Worm (Caenorhabditis elegans) whole organism, L3 larva: Measurements from ENCODE around the gene nduv-2.

Experiments used
- ZK546.5 ChIP-seq: sonication (generic microtip); optimal IDR thresholded peaks from 2 replicates; lab custom pipeline; 2017; ENCODE audit warnings: missing biosample characterization, missing genetic modification characterization
- ceh-9 ChIP-seq: sonication (generic microtip); optimal IDR thresholded peaks from 2 replicates; lab custom pipeline; 2018; ENCODE audit warnings: missing biosample characterization, missing genetic modification characterization
- egl-27 ChIP-seq: sonication (generic microtip); optimal IDR thresholded peaks from 4 replicates; lab custom pipeline; 2017; ENCODE audit warnings: missing biosample characterization, missing genetic modification reagents, missing genetic modification characterization
- egl-5 ChIP-seq: fragments of 150-350 bp; optimal IDR thresholded peaks from 2 replicates; lab custom pipeline; 2017; ENCODE audit warnings: missing biosample characterization, missing genetic modification reagents, missing genetic modification characterization, inconsistent platforms
- elt-3 ChIP-seq, 3 experiments: fragments of 150-350 bp in 1 of 3; sonication (generic microtip) in 2 of 3; optimal IDR thresholded peaks; 2 replicates in 2 of 3; 4 replicates in 1 of 3; lab custom pipeline; 2014 to 2017; ENCODE audit warnings: missing biosample characterization in 3 of 3, missing genetic modification characterization in 3 of 3
- fkh-10 ChIP-seq: sonication (generic microtip); optimal IDR thresholded peaks from 2 replicates; lab custom pipeline; 2017; ENCODE audit warnings: missing biosample characterization, missing genetic modification reagents, missing genetic modification characterization
- fos-1 ChIP-seq: fragments of 150-350 bp; optimal IDR thresholded peaks from 2 replicates; lab custom pipeline; 2014; ENCODE audit warnings: missing biosample characterization, missing genetic modification characterization
- nfya-1 ChIP-seq: sonication (generic microtip); optimal IDR thresholded peaks from 2 replicates; lab custom pipeline; 2017; ENCODE audit warnings: missing genetic modification characterization, mild to moderate bottlenecking, missing compliant biosample characterization, antibody characterized with exemption, moderate library complexity; ENCODE audit not compliant: insufficient read depth
- nhr-76 ChIP-seq: fragments of 150-350 bp; sonication (generic microtip); optimal IDR thresholded peaks from 5 replicates; lab custom pipeline; 2014; ENCODE audit warnings: missing biosample characterization, missing genetic modification characterization
- nhr-77 ChIP-seq: fragments of 150-350 bp; optimal IDR thresholded peaks from 2 replicates; lab custom pipeline; 2014; ENCODE audit warnings: missing biosample characterization, missing genetic modification characterization
- sea-2 ChIP-seq: fragments of 150-350 bp; sonication (generic microtip); optimal IDR thresholded peaks from 4 replicates; lab custom pipeline; 2014; ENCODE audit warnings: missing biosample characterization, missing genetic modification reagents, missing genetic modification characterization
- unc-39 ChIP-seq: sonication (generic microtip); optimal IDR thresholded peaks from 4 replicates; lab custom pipeline; 2017; ENCODE audit warnings: missing biosample characterization, missing genetic modification characterization
- unc-62 ChIP-seq: fragments of 150-350 bp; sonication (generic microtip); optimal IDR thresholded peaks from 4 replicates; lab custom pipeline; 2014; ENCODE audit warnings: missing biosample characterization, missing genetic modification reagents, missing genetic modification characterization

DNA sequence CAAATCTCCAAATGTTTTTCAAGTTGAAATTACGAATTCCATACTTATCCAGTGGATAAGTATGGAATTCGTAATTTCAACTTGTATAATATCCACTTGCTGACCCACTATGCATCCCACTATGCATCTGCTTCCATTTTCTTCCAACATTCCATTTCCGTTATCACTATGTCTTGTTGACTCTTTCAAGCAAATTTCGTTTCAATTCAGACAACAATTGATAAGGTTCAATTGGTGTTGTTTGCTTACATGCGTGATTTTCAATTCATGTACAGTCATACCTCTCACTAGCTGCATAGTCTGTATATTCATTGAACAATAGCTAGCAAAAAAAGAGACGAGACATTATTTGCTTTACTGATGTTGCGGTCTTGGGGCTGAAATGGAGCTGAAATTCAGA is 48.5 kb downstream of the nduv-2 start:
- TF ChIP-seq egl-27 (tag; lab: Kevin White, UChicago), result no peak
- no peak for TF ChIP-seq nhr-76 (tag; lab: Kevin White, UChicago)
- no peak for TF ChIP-seq elt-3 (tag; optimal IDR thresholded peaks at IDR 0.05; lab: Kevin White, UChicago)
- no peak for TF ChIP-seq ZK546.5 (tag; lab: Kevin White, UChicago)
- TF ChIP-seq nhr-77 (tag; lab: Kevin White, UChicago), result no peak
- TF ChIP-seq sea-2 (GFP tag; lab: Kevin White, UChicago), result no peak
- no peak for TF ChIP-seq nfya-1 (tag; lab: Kevin White, UChicago)
- TF ChIP-seq fos-1 (tag; lab: Kevin White, UChicago), result no peak
- TF ChIP-seq ceh-9 (tag; lab: Kevin White, UChicago), result no peak
- TF ChIP-seq unc-62 (GFP tag; lab: Kevin White, UChicago), result no peak
- no peak for TF ChIP-seq unc-39 (tag; lab: Kevin White, UChicago)
- TF ChIP-seq egl-5, result no peak
- TF ChIP-seq fkh-10 (GFP tag; lab: Kevin White, UChicago), result no peak
